Fruit fly (Drosophila melanogaster): ENCODE measurements around the gene Osi10a.

Osi10a gene

DNA sequence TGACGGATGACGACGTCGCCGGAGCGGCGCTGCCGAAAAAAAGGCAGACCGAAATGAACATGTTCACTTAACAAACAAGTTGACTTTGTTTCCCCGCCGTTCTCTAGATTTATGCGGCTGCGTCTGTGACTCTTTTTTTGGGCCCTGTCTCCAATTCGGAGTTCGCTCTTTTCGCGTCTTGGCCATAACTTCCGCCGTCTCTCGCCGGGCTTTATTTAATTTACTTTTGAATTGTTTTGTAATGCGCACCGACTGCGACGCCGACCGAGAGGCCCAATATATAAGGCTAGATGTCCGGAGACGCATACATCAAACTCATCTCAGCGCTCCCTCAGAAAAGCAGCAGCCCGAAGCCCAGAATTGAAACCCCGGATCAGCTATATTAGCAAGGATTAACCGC lies 35.1 kb downstream of the Osi10a start, which contains the start of gene Osi14:
Gene Osi14 (plus strand): TSS at position 301 of the 400 bp plus-strand sequence.
- TF ChIP-seq CG17801 (GFP tag; optimal IDR thresholded peaks at IDR 0.05; ENCODE audit: partially characterized antibody): no peak

DNA sequence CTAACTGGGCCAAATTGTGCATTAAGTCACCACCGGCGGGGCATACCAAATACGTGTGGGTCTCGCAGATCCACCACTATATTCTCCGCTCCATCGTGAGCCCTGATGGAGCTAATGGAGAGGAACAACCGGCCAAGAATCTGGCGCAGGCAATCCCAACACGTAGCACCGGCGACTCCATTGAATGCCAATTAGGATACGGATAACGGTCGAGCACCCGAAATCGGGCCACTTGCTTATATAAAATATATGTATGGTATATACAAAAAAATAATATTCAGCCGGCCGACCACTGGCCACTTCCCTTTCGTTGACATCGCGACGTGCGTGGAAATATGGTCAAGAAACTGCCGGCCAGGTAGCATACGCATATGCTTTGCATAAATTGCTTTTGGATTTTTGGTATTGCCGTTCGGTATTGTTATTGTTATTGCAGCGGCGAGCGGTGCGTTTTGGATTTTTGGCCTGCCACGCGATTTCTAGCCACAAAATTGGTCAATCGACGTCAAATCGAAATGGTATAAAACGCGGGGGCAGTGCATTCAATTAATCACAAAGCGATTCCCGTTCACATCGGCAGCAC lies 37.6 kb downstream of the Osi10a start, which contains the start of gene Osi15:
Gene Osi15 (plus strand): TSS at position 548 of the 583 bp plus-strand sequence.
- TF ChIP-seq CG17801 (GFP tag; optimal IDR thresholded peaks at IDR 0.05; ENCODE audit: partially characterized antibody): no peak

- no peak for TF ChIP-seq CG17801 (GFP tag; optimal IDR thresholded peaks at IDR 0.05; ENCODE audit: partially characterized antibody)
Observed at dm6 chr3R:6303738-6304137, 40.0 kb downstream of the Osi10a start, which contains the start of gene CG46396. CG46396 (plus strand) TSS chr3R:6304038.

- TF ChIP-seq CG17801 (GFP tag; optimal IDR thresholded peaks at IDR 0.05; ENCODE audit: partially characterized antibody): no peak
Observed at dm6 chr3R:6304947-6305346, 41.2 kb downstream of the Osi10a start, which contains the start of gene Osi16. Osi16 (plus strand) TSS chr3R:6305247.

dm6 chr3R:6306584-6306983 lies 42.8 kb downstream of the Osi10a start, which contains the start of gene CG46026:
CG46026 (plus strand) TSS chr3R:6306884.
- TF ChIP-seq CG17801 (GFP tag; optimal IDR thresholded peaks at IDR 0.05; ENCODE audit: partially characterized antibody): no peak

dm6 chr3R:6309676-6310075 lies 45.9 kb downstream of the Osi10a start, which contains the start of gene CG31560:
CG31560 (plus strand) TSS chr3R:6309976.
- no peak for TF ChIP-seq CG17801 (GFP tag; optimal IDR thresholded peaks at IDR 0.05; ENCODE audit: partially characterized antibody)

- TF ChIP-seq CG17801 (GFP tag; optimal IDR thresholded peaks at IDR 0.05; ENCODE audit: partially characterized antibody): no peak
Observed at dm6 chr3R:6311641-6312259, 48.0 kb downstream of the Osi10a start, which contains the start of gene Osi17. Osi17 (plus strand) TSS chr3R:6311772.

All from ovary, adult (tissue).